Fruit fly (Drosophila melanogaster) whole organism, pupa: Measurements from ENCODE around the gene Mst27D.

Experiments
- CG10348 ChIP-seq: fragments of 200-800 bp; sonication (Bioruptor generic); IDR thresholded peaks from 2 replicates; pipeline ENCODE4 v1.3.6; 2022; ENCODE audit warnings: missing biosample characterization, missing genetic modification characterization
- CG12605 ChIP-seq: fragments of 200-800 bp; sonication (Bioruptor generic); IDR thresholded peaks from 2 replicates; pipeline ENCODE4 v1.3.6; 2022; ENCODE audit warnings: missing biosample characterization, missing genetic modification characterization
- CG13204 ChIP-seq: fragments of 200-800 bp; sonication (Bioruptor generic); optimal IDR thresholded peaks from 2 replicates; lab custom pipeline; 2018; ENCODE audit warnings: missing biosample characterization, mild to moderate bottlenecking, missing genetic modification characterization, moderate library complexity
- CG14655 ChIP-seq: fragments of 200-800 bp; sonication (Bioruptor generic); optimal IDR thresholded peaks from 3 replicates; lab custom pipeline; 2017; ENCODE audit warnings: mild to moderate bottlenecking, missing biosample characterization, missing genetic modification reagents, missing genetic modification characterization
- CG15710 ChIP-seq: fragments of 200-800 bp; sonication (Bioruptor generic); optimal IDR thresholded peaks from 2 replicates; lab custom pipeline; 2018; ENCODE audit warnings: missing biosample characterization, mild to moderate bottlenecking, missing genetic modification characterization, moderate library complexity
- CG17806 ChIP-seq: fragments of 200-800 bp; sonication (Bioruptor generic); optimal IDR thresholded peaks from 2 replicates; lab custom pipeline; 2018; ENCODE audit warnings: missing biosample characterization, mild to moderate bottlenecking, missing genetic modification characterization, moderate library complexity
- CG32121 ChIP-seq: fragments of 200-800 bp; sonication (Bioruptor generic); IDR thresholded peaks from 2 replicates; pipeline ENCODE4 v1.3.6; 2022; ENCODE audit warnings: missing biosample characterization, missing genetic modification characterization
- CG34367 ChIP-seq: fragments of 200-800 bp; sonication (Bioruptor generic); optimal IDR thresholded peaks from 2 replicates; lab custom pipeline; 2018; ENCODE audit warnings: missing biosample characterization, mild to moderate bottlenecking, missing genetic modification characterization
- CG4496 ChIP-seq: fragments of 200-800 bp; sonication (Bioruptor generic); IDR thresholded peaks from 3 replicates; pipeline ENCODE4 v1.3.6; 2022; ENCODE audit warnings: missing biosample characterization, missing genetic modification characterization
- CG8159 ChIP-seq: fragments of 200-800 bp; sonication (Bioruptor generic); optimal IDR thresholded peaks from 3 replicates; lab custom pipeline; 2018; ENCODE audit warnings: missing biosample characterization, mild to moderate bottlenecking, missing genetic modification characterization, moderate library complexity
- CG8301 ChIP-seq: fragments of 200-800 bp; sonication (Bioruptor generic); optimal IDR thresholded peaks from 2 replicates; lab custom pipeline; 2018; ENCODE audit warnings: missing biosample characterization, mild to moderate bottlenecking, missing genetic modification characterization
- CG9948 ChIP-seq: fragments of 200-800 bp; sonication (Bioruptor generic); optimal IDR thresholded peaks from 2 replicates; lab custom pipeline; 2018; ENCODE audit warnings: missing biosample characterization, mild to moderate bottlenecking, missing genetic modification characterization, moderate library complexity
- D1 ChIP-seq: fragments of 200-800 bp; sonication (Bioruptor generic); optimal IDR thresholded peaks from 2 replicates; lab custom pipeline; 2018; ENCODE audit warnings: missing biosample characterization, mild to moderate bottlenecking, missing genetic modification characterization, moderate library complexity
- EcR ChIP-seq: fragments of 200-800 bp; sonication (Bioruptor generic); optimal IDR thresholded peaks from 3 replicates; lab custom pipeline; 2019; ENCODE audit warnings: missing biosample characterization, missing genetic modification characterization, mild to moderate bottlenecking, moderate library complexity, missing genetic modification reagents
- Ets98B ChIP-seq: fragments of 200-800 bp; sonication (Bioruptor generic); IDR thresholded peaks from 2 replicates; pipeline ENCODE4 v1.3.6; 2022; ENCODE audit warnings: missing biosample characterization, missing genetic modification characterization
- Pif1A ChIP-seq: fragments of 200-800 bp; sonication (Bioruptor generic); optimal IDR thresholded peaks from 3 replicates; lab custom pipeline; 2016; ENCODE audit warnings: missing biosample characterization, missing genetic modification characterization
- Pif1B ChIP-seq: fragments of 200-800 bp; sonication (Bioruptor generic); optimal IDR thresholded peaks from 3 replicates; lab custom pipeline; 2016; ENCODE audit warnings: missing biosample characterization, missing genetic modification characterization
- Snoo ChIP-seq: fragments of 200-800 bp; sonication (Bioruptor generic); optimal IDR thresholded peaks from 3 replicates; lab custom pipeline; 2017; ENCODE audit warnings: missing biosample characterization, mild to moderate bottlenecking, missing genetic modification characterization, inconsistent platforms
- fd96Ca ChIP-seq: fragments of 200-800 bp; sonication (Bioruptor generic); IDR thresholded peaks from 3 replicates; pipeline ENCODE4 v1.3.6; 2022; ENCODE audit warnings: missing biosample characterization, missing genetic modification characterization
- gl ChIP-seq: fragments of 200-800 bp; sonication (Bioruptor generic); optimal IDR thresholded peaks from 2 replicates; lab custom pipeline; 2018; ENCODE audit warnings: missing biosample characterization, mild to moderate bottlenecking, missing genetic modification characterization
- rn ChIP-seq: fragments of 200-800 bp; sonication (Bioruptor generic); IDR thresholded peaks from 2 replicates; pipeline ENCODE4 v1.3.6; 2022; ENCODE audit warnings: missing biosample characterization, missing genetic modification characterization

Mst27D gene

dm6 chr2L:7011962-7012361 lies 48.7 kb downstream of the Mst27D start, which contains the start of gene CG43321:
Gene CG43321 (plus strand): TSS chr2L:7012262.
- TF ChIP-seq fd96Ca (GFP tag; lab: Robert Waterston, UW) (no peak), Pif1B (GFP tag; lab: Kevin White, UChicago) (no peak), CG9948 (tag; lab: Kevin White, UChicago) (no peak), CG15710 (no peak), Snoo (tag; lab: Kevin White, UChicago) (no peak), CG14655 (GFP tag; lab: Kevin White, UChicago) (no peak), CG13204 (GFP tag; lab: Kevin White, UChicago) (no peak), rn (no peak), gl (tag; lab: Kevin White, UChicago) (no peak), CG17806 (tag; lab: Kevin White, UChicago) (no peak), EcR (no peak), CG10348 (GFP tag; lab: Robert Waterston, UW) (no peak), CG32121 (GFP tag; lab: Robert Waterston, UW) (no peak), Ets98B (GFP tag; lab: Robert Waterston, UW) (no peak), CG12605 (GFP tag; lab: Robert Waterston, UW) (no peak), CG8159 (tag; lab: Kevin White, UChicago) (no peak), CG4496 (GFP tag; lab: Robert Waterston, UW) (no peak)
- TF ChIP-seq, all 21 proteins: peak for 0

dm6 chr2L:7010513-7010912 lies 50.1 kb downstream of the Mst27D start:
- TF ChIP-seq Pif1B (GFP tag; lab: Kevin White, UChicago) (no peak), CG9948 (tag; lab: Kevin White, UChicago) (no peak), gl (tag; lab: Kevin White, UChicago) (no peak), CG32121 (GFP tag; lab: Robert Waterston, UW) (no peak), CG12605 (GFP tag; lab: Robert Waterston, UW) (no peak), CG14655 (GFP tag; lab: Kevin White, UChicago) (no peak), Pif1A (GFP tag; lab: Kevin White, UChicago) (no peak), CG8301 (tag; lab: Kevin White, UChicago) (no peak), EcR (no peak), CG13204 (GFP tag; lab: Kevin White, UChicago) (no peak), Snoo (tag; lab: Kevin White, UChicago) (no peak), Ets98B (GFP tag; lab: Robert Waterston, UW) (no peak), CG10348 (GFP tag; lab: Robert Waterston, UW) (no peak), CG8159 (tag; lab: Kevin White, UChicago) (no peak), CG4496 (GFP tag; lab: Robert Waterston, UW) (no peak), rn (no peak), CG17806 (tag; lab: Kevin White, UChicago) (no peak)

- TF ChIP-seq EcR (peak; percentile 33), CG9948 (tag; lab: Kevin White, UChicago) (no peak), fd96Ca (GFP tag; lab: Robert Waterston, UW) (peak; percentile 28; the same call in 1 of the 3 replicates), CG10348 (GFP tag; lab: Robert Waterston, UW) (no peak), CG34367 (tag; lab: Kevin White, UChicago) (no peak), CG15710 (no peak), CG14655 (GFP tag; lab: Kevin White, UChicago) (no peak), rn (no peak), CG8159 (tag; lab: Kevin White, UChicago) (peak; percentile 8), Pif1B (GFP tag; lab: Kevin White, UChicago) (no peak), CG4496 (GFP tag; lab: Robert Waterston, UW) (0 out of 3 replicates have a peak, but pooled peaks have one; percentile 21), Pif1A (GFP tag; lab: Kevin White, UChicago) (no peak), Ets98B (GFP tag; lab: Robert Waterston, UW) (peak; percentile 53; the same call in 1 of the 2 replicates), CG13204 (GFP tag; lab: Kevin White, UChicago) (peak; percentile 26), gl (tag; lab: Kevin White, UChicago) (no peak), CG8301 (tag; lab: Kevin White, UChicago) (no peak), CG32121 (GFP tag; lab: Robert Waterston, UW) (no peak), D1 (tag; lab: Kevin White, UChicago) (no peak), CG17806 (tag; lab: Kevin White, UChicago) (no peak)
These were observed 50.7 kb downstream of the Mst27D start, which contains the start of gene uif for dm6 chr2L:7009807-7010470. Gene uif (minus strand): TSS chr2L:7010359.
